Worm (Caenorhabditis elegans): Measurements from ENCODE around the gene C50C3.12.

DNA sequence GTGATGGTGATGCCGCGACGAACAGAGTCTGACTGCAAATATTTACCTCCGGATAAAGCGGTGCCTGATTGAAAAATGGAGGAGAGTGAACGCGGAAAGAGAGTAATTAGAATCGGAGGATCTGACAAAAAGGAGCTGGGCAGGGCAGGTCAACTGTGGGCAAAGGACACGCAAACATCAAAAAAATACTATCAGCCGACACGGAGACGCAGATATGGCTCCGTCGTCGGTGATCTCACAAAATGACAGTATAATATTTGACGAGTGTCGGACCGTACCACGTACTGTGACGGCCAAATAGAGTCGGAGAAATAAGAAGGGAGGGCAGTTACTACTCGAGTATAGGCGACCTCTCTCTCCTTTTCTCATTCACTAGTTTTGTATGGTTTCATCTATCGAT lies 43.9 kb upstream of the C50C3.12 start:
- TF ChIP-seq gmeb-2 (tag; optimal IDR thresholded peaks at IDR 0.05), result no peak
- TF ChIP-seq pag-3 (tag; optimal IDR thresholded peaks at IDR 0.05; ENCODE audit: borderline replicate concordance), result no peak
- no peak for TF ChIP-seq sdc-2 (tag; optimal IDR thresholded peaks at IDR 0.05)
- TF ChIP-seq pqm-1 (tag; optimal IDR thresholded peaks at IDR 0.05), result no peak
- TF ChIP-seq che-1 (tag; optimal IDR thresholded peaks at IDR 0.05), result no peak
- TF ChIP-seq hlh-30 (tag; optimal IDR thresholded peaks at IDR 0.05; ENCODE audit: insufficient read depth), result no peak
- TF ChIP-seq npax-4 (tag; optimal IDR thresholded peaks at IDR 0.05), result no peak
- no peak for TF ChIP-seq ceh-34 (tag; optimal IDR thresholded peaks at IDR 0.05)
- TF ChIP-seq nfya-1 (tag; optimal IDR thresholded peaks at IDR 0.05), result no peak
- TF ChIP-seq ceh-24 (tag; optimal IDR thresholded peaks at IDR 0.05), result no peak
- peak; percentile 2 for TF ChIP-seq tbx-2 (tag; optimal IDR thresholded peaks at IDR 0.05)
- no peak for TF ChIP-seq hlh-6 (tag; optimal IDR thresholded peaks at IDR 0.05)
- TF ChIP-seq ets-4 (tag; optimal IDR thresholded peaks at IDR 0.05), result no peak

All from whole organism, late embryonic.